Fruit fly (Drosophila melanogaster) whole organism, pupa: Measurements from ENCODE around the gene CG3847.
A peak's percentile ranks its signal among the peaks of the same experiment; 100 is the strongest.

Source experiments
- CG10348 ChIP-seq: fragments of 200-800 bp; sonication (Bioruptor generic); IDR thresholded peaks from 2 replicates; pipeline ENCODE4 v1.3.6; 2022; ENCODE audit warnings: missing biosample characterization, missing genetic modification characterization
- CG12605 ChIP-seq: fragments of 200-800 bp; sonication (Bioruptor generic); IDR thresholded peaks from 2 replicates; pipeline ENCODE4 v1.3.6; 2022; ENCODE audit warnings: missing biosample characterization, missing genetic modification characterization
- CG13204 ChIP-seq: fragments of 200-800 bp; sonication (Bioruptor generic); optimal IDR thresholded peaks from 2 replicates; lab custom pipeline; 2018; ENCODE audit warnings: missing biosample characterization, mild to moderate bottlenecking, missing genetic modification characterization, moderate library complexity
- CG14655 ChIP-seq: fragments of 200-800 bp; sonication (Bioruptor generic); optimal IDR thresholded peaks from 3 replicates; lab custom pipeline; 2017; ENCODE audit warnings: mild to moderate bottlenecking, missing biosample characterization, missing genetic modification reagents, missing genetic modification characterization
- CG15710 ChIP-seq: fragments of 200-800 bp; sonication (Bioruptor generic); optimal IDR thresholded peaks from 2 replicates; lab custom pipeline; 2018; ENCODE audit warnings: missing biosample characterization, mild to moderate bottlenecking, missing genetic modification characterization, moderate library complexity
- CG17806 ChIP-seq: fragments of 200-800 bp; sonication (Bioruptor generic); optimal IDR thresholded peaks from 2 replicates; lab custom pipeline; 2018; ENCODE audit warnings: missing biosample characterization, mild to moderate bottlenecking, missing genetic modification characterization, moderate library complexity
- CG32121 ChIP-seq: fragments of 200-800 bp; sonication (Bioruptor generic); IDR thresholded peaks from 2 replicates; pipeline ENCODE4 v1.3.6; 2022; ENCODE audit warnings: missing biosample characterization, missing genetic modification characterization
- CG34367 ChIP-seq: fragments of 200-800 bp; sonication (Bioruptor generic); optimal IDR thresholded peaks from 2 replicates; lab custom pipeline; 2018; ENCODE audit warnings: missing biosample characterization, mild to moderate bottlenecking, missing genetic modification characterization
- CG4496 ChIP-seq: fragments of 200-800 bp; sonication (Bioruptor generic); IDR thresholded peaks from 3 replicates; pipeline ENCODE4 v1.3.6; 2022; ENCODE audit warnings: missing biosample characterization, missing genetic modification characterization
- CG8159 ChIP-seq: fragments of 200-800 bp; sonication (Bioruptor generic); optimal IDR thresholded peaks from 3 replicates; lab custom pipeline; 2018; ENCODE audit warnings: missing biosample characterization, mild to moderate bottlenecking, missing genetic modification characterization, moderate library complexity
- CG8301 ChIP-seq: fragments of 200-800 bp; sonication (Bioruptor generic); optimal IDR thresholded peaks from 2 replicates; lab custom pipeline; 2018; ENCODE audit warnings: missing biosample characterization, mild to moderate bottlenecking, missing genetic modification characterization
- CG9948 ChIP-seq: fragments of 200-800 bp; sonication (Bioruptor generic); optimal IDR thresholded peaks from 2 replicates; lab custom pipeline; 2018; ENCODE audit warnings: missing biosample characterization, mild to moderate bottlenecking, missing genetic modification characterization, moderate library complexity
- D1 ChIP-seq: fragments of 200-800 bp; sonication (Bioruptor generic); optimal IDR thresholded peaks from 2 replicates; lab custom pipeline; 2018; ENCODE audit warnings: missing biosample characterization, mild to moderate bottlenecking, missing genetic modification characterization, moderate library complexity
- EcR ChIP-seq: fragments of 200-800 bp; sonication (Bioruptor generic); optimal IDR thresholded peaks from 3 replicates; lab custom pipeline; 2019; ENCODE audit warnings: missing biosample characterization, missing genetic modification characterization, mild to moderate bottlenecking, moderate library complexity, missing genetic modification reagents
- Ets98B ChIP-seq: fragments of 200-800 bp; sonication (Bioruptor generic); IDR thresholded peaks from 2 replicates; pipeline ENCODE4 v1.3.6; 2022; ENCODE audit warnings: missing biosample characterization, missing genetic modification characterization
- Pif1A ChIP-seq: fragments of 200-800 bp; sonication (Bioruptor generic); optimal IDR thresholded peaks from 3 replicates; lab custom pipeline; 2016; ENCODE audit warnings: missing biosample characterization, missing genetic modification characterization
- Pif1B ChIP-seq: fragments of 200-800 bp; sonication (Bioruptor generic); optimal IDR thresholded peaks from 3 replicates; lab custom pipeline; 2016; ENCODE audit warnings: missing biosample characterization, missing genetic modification characterization
- Snoo ChIP-seq: fragments of 200-800 bp; sonication (Bioruptor generic); optimal IDR thresholded peaks from 3 replicates; lab custom pipeline; 2017; ENCODE audit warnings: missing biosample characterization, mild to moderate bottlenecking, missing genetic modification characterization, inconsistent platforms
- fd96Ca ChIP-seq: fragments of 200-800 bp; sonication (Bioruptor generic); IDR thresholded peaks from 3 replicates; pipeline ENCODE4 v1.3.6; 2022; ENCODE audit warnings: missing biosample characterization, missing genetic modification characterization
- gl ChIP-seq: fragments of 200-800 bp; sonication (Bioruptor generic); optimal IDR thresholded peaks from 2 replicates; lab custom pipeline; 2018; ENCODE audit warnings: missing biosample characterization, mild to moderate bottlenecking, missing genetic modification characterization
- rn ChIP-seq: fragments of 200-800 bp; sonication (Bioruptor generic); IDR thresholded peaks from 2 replicates; pipeline ENCODE4 v1.3.6; 2022; ENCODE audit warnings: missing biosample characterization, missing genetic modification characterization

Gene CG3847

dm6 chrX:6346926-6347367 lies at the start of gene CG3847:
Gene CG3847, plus strand, starts transcription at chrX:6347103.
- TF ChIP-seq Pif1A = no peak
- peak; percentile 11 for TF ChIP-seq CG15710
- TF ChIP-seq CG4496 = peak; percentile 38; the same call in 1 of the 3 replicates
- TF ChIP-seq CG17806 = no peak
- TF ChIP-seq CG32121 = peak; percentile 36; the same call in 1 of the 2 replicates
- peak; percentile 10 for TF ChIP-seq CG8159
- TF ChIP-seq, all 21 proteins: peak for 4

DNA sequence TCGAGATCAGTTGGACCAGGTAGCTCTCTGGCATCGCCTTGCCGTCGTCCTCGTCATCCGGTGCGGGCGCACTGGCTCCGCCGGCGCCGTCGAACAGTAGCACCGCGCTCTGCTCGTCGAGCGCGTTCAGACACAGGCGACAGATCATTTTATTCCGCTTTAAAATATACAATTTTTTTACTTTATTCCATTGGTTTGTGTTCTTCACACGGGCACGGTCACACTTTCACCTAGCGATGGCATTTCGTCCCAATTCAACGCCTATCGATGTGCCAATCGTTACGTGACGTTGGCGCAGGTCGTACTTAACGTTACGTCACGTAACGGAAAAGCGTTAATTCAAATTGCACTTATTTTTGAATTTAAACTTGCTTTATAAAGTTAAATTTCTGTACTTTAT lies 45.9 kb upstream of the CG3847 start, which contains the start of gene CG12219:
TSS of gene CG12219 (minus strand) at position 234 of the 400 bp plus-strand sequence.
- TF ChIP-seq CG10348 (GFP tag; lab: Robert Waterston, UW) = no peak
- TF ChIP-seq CG14655 (GFP tag; lab: Kevin White, UChicago) = no peak
- TF ChIP-seq CG32121 = no peak
- TF ChIP-seq CG17806 = no peak

dm6 chrX:6303196-6303595 lies 43.7 kb upstream of the CG3847 start:
- TF ChIP-seq CG8301 (no peak), CG8159 (no peak), CG32121 (no peak), D1 (tag; lab: Kevin White, UChicago) (no peak), Pif1A (no peak), EcR (GFP tag; lab: Kevin White, UChicago) (no peak), CG34367 (tag; lab: Kevin White, UChicago) (no peak)

DNA sequence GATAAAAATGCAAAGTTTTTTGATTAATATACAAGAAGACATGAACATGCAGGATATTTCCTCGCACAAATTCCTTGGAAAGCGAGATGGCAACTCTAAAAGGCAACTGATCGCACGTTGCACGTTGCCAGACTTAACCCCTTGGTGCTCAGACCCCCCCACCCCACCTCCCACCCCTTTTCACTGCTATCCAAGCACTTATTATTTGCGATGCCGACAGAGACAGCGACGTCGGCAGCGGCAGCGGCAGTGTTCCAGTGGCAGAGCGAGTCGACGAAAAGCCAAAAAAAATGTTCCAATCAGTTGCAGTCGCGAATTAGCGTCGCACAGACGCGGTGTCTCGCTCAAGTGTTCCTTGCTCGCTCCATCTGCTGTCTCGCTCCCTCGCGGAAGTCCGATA lies 43.2 kb upstream of the CG3847 start, which contains the start of gene CG3823:
TSS of gene CG3823 (plus strand) at position 301 of the 400 bp plus-strand sequence.
- TF ChIP-seq Ets98B (GFP tag; lab: Robert Waterston, UW) = no peak
- TF ChIP-seq CG34367 (tag; lab: Kevin White, UChicago) = no peak
- TF ChIP-seq CG13204 (GFP tag; lab: Kevin White, UChicago) = no peak
- TF ChIP-seq CG4496 = no peak
- TF ChIP-seq CG12605 = no peak
- no peak for TF ChIP-seq EcR (GFP tag; lab: Kevin White, UChicago)
- TF ChIP-seq CG14655 (GFP tag; lab: Kevin White, UChicago) = no peak
- TF ChIP-seq rn (GFP tag; lab: Robert Waterston, UW) = no peak
- TF ChIP-seq fd96Ca (GFP tag; lab: Robert Waterston, UW) = no peak

DNA sequence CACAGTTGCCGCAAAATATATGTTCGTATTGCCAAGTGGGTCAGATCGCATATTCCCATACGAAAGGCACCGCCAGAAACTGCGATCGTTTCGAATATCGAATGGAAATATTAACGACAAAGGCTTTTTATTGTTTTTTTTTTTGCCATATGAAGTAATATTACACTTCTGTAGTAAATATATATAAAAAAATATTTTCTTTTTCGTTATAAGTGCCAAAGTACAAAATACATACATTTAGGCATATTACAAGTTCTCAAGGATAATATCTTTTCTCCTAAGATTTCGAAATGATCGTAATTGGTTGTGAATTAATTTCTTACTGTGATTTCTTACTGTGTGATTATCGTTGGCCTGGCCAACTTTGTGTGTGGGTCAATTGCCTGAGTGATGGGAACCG lies 42.7 kb upstream of the CG3847 start:
- TF ChIP-seq CG14655 (GFP tag; lab: Kevin White, UChicago) (no peak), CG32121 (no peak; the same call in 1 of the 2 replicates), CG15710 (peak; percentile 10), fd96Ca (GFP tag; lab: Robert Waterston, UW) (no peak), CG8159 (no peak), CG4496 (no peak), EcR (GFP tag; lab: Kevin White, UChicago) (no peak), CG8301 (peak; percentile 9), CG9948 (tag; lab: Kevin White, UChicago) (peak; percentile 14)
- TF ChIP-seq, all 21 proteins: peak for 3

- TF ChIP-seq rn (GFP tag; lab: Robert Waterston, UW) (no peak), Snoo (no peak), CG9948 (tag; lab: Kevin White, UChicago) (peak; percentile 4), fd96Ca (GFP tag; lab: Robert Waterston, UW) (no peak), CG12605 (no peak), CG34367 (tag; lab: Kevin White, UChicago) (no peak), CG14655 (GFP tag; lab: Kevin White, UChicago) (peak; percentile 46), EcR (GFP tag; lab: Kevin White, UChicago) (peak; percentile 94), Pif1B (GFP tag; lab: Kevin White, UChicago) (peak; percentile 24), CG8159 (no peak), CG4496 (peak; percentile 48; the same call in 1 of the 3 replicates), CG10348 (GFP tag; lab: Robert Waterston, UW) (no peak), CG8301 (peak; percentile 28), Ets98B (GFP tag; lab: Robert Waterston, UW) (no peak), D1 (tag; lab: Kevin White, UChicago) (no peak), CG13204 (GFP tag; lab: Kevin White, UChicago) (no peak), Pif1A (peak; percentile 21), CG15710 (no peak), CG17806 (no peak), gl (tag; lab: Kevin White, UChicago) (no peak), CG32121 (0 out of 2 replicates have a peak, but pooled peaks have one; percentile 34)
These were observed 41.6 kb upstream of the CG3847 start for dm6 chrX:6305317-6305716.

dm6 chrX:6308852-6309251 lies 38.1 kb upstream of the CG3847 start, which contains the start of gene CG15894:
Gene CG15894, plus strand, starts transcription at chrX:6309212.
- TF ChIP-seq CG8159 (peak; percentile 14), CG4496 (peak; percentile 53; the same call in 1 of the 3 replicates), CG15710 (peak; percentile 1), EcR (GFP tag; lab: Kevin White, UChicago) (no peak), fd96Ca (GFP tag; lab: Robert Waterston, UW) (0 out of 3 replicates have a peak, but pooled peaks have one; percentile 32), CG14655 (GFP tag; lab: Kevin White, UChicago) (peak; percentile 21), CG13204 (GFP tag; lab: Kevin White, UChicago) (no peak), Ets98B (GFP tag; lab: Robert Waterston, UW) (peak; percentile 27; the same call in 1 of the 2 replicates), CG12605 (no peak)
